Worm (Caenorhabditis elegans) whole organism, L4 larva: ENCODE results near the gene fbxa-120.

Experiments used
- R02D3.7 ChIP-seq: fragments of 150-350 bp; sonication (generic microtip); optimal IDR thresholded peaks from 3 replicates; lab custom pipeline; 2014; ENCODE audit warnings: missing biosample characterization, missing genetic modification characterization
- daf-12 ChIP-seq: fragments of 150-350 bp; optimal IDR thresholded peaks from 2 replicates; lab custom pipeline; 2014; ENCODE audit warnings: missing biosample characterization, missing genetic modification reagents, missing genetic modification characterization
- daf-8 ChIP-seq: fragments of 200-800 bp; sonication (Bioruptor generic); IDR thresholded peaks from 2 replicates; pipeline ENCODE4 v1.3.6; 2022; ENCODE audit warnings: missing genetic modification characterization, missing compliant biosample characterization
- fos-1 ChIP-seq: fragments of 150-350 bp; optimal IDR thresholded peaks from 2 replicates; lab custom pipeline; 2014; ENCODE audit warnings: missing biosample characterization, missing genetic modification characterization
- hlh-30 ChIP-seq: sonication (generic microtip); optimal IDR thresholded peaks from 2 replicates; lab custom pipeline; 2017; ENCODE audit warnings: antibody characterized with exemption, mild to moderate bottlenecking, missing genetic modification characterization, missing compliant biosample characterization; ENCODE audit not compliant: insufficient read depth
- jun-1 ChIP-seq: fragments of 150-350 bp; optimal IDR thresholded peaks from 2 replicates; lab custom pipeline; 2014; ENCODE audit warnings: missing biosample characterization, missing genetic modification reagents, missing genetic modification characterization
- lin-39 ChIP-seq: fragments of 150-350 bp; optimal IDR thresholded peaks from 2 replicates; lab custom pipeline; 2014; ENCODE audit warnings: missing biosample characterization, missing genetic modification reagents, missing genetic modification characterization
- mxl-3 ChIP-seq: fragments of 200-800 bp; sonication (Bioruptor generic); optimal IDR thresholded peaks from 2 replicates; lab custom pipeline; 2018; ENCODE audit warnings: mild to moderate bottlenecking, missing genetic modification characterization, missing compliant biosample characterization
- nhr-237 ChIP-seq: sonication (generic microtip); optimal IDR thresholded peaks from 2 replicates; lab custom pipeline; 2017; ENCODE audit warnings: missing biosample characterization, missing genetic modification characterization
- snpc-1.2 ChIP-seq: fragments of 200-800 bp; sonication (Bioruptor generic); IDR thresholded peaks from 2 replicates; pipeline ENCODE4 v1.3.6; 2022; ENCODE audit warnings: missing genetic modification reagents, missing genetic modification characterization, missing compliant biosample characterization

- TF ChIP-seq daf-12 (tag; lab: Kevin White, UChicago) (no peak), nhr-237 (tag; lab: Kevin White, UChicago) (no peak), lin-39 (tag; lab: Kevin White, UChicago) (no peak), snpc-1.2 (GFP tag; lab: Robert Waterston, UW) (no peak), mxl-3 (no peak), jun-1 (no peak), R02D3.7 (tag; lab: Kevin White, UChicago) (no peak), daf-8 (GFP tag; lab: Robert Waterston, UW) (no peak), fos-1 (no peak), hlh-30 (tag; lab: Kevin White, UChicago) (no peak)
These were observed 28.1 kb downstream of the fbxa-120 start for ce11 chrX:17330574-17330973.
